Worm (Caenorhabditis elegans): ENCODE data around the gene cubn-1.

ce11 chrV:12659426-12659825 is 48.3 kb downstream of the cubn-1 start, which contains the start of gene ccch-3:
- TF ChIP-seq cog-1 (tag; optimal IDR thresholded peaks at IDR 0.05) (no peak), flt-1 (GFP tag; IDR thresholded peaks at IDR 0.05) (no peak), med-1 (GFP tag; optimal IDR thresholded peaks at IDR 0.05; ENCODE audit: insufficient read depth) (no peak), ztf-29 (GFP tag; IDR thresholded peaks at IDR 0.05) (no peak), ztf-23 (GFP tag; IDR thresholded peaks at IDR 0.05) (no peak)
